Fruit fly (Drosophila melanogaster) whole organism, embryonic: ENCODE results near the gene CG7781.

ENCODE experiments used
- ATbp ChIP-seq: fragments of 200-800 bp; sonication (Bioruptor generic); optimal IDR thresholded peaks from 2 replicates; lab custom pipeline; 2017; ENCODE audit warnings: missing biosample characterization, mild to moderate bottlenecking, missing genetic modification characterization, missing genetic modification reagents
- BtbVII ChIP-seq: fragments of 200-800 bp; sonication (Bioruptor generic); optimal IDR thresholded peaks from 3 replicates; lab custom pipeline; 2017; ENCODE audit warnings: missing biosample characterization, mild to moderate bottlenecking, missing genetic modification characterization
- CG10147 ChIP-seq: fragments of 200-800 bp; sonication (Bioruptor generic); optimal IDR thresholded peaks from 2 replicates; lab custom pipeline; 2019; ENCODE audit warnings: missing biosample characterization, mild to moderate bottlenecking, missing genetic modification characterization, moderate library complexity
- CG12299 ChIP-seq: fragments of 200-800 bp; sonication (Bioruptor generic); optimal IDR thresholded peaks from 2 replicates; lab custom pipeline; 2018; ENCODE audit warnings: missing biosample characterization, mild to moderate bottlenecking, missing genetic modification characterization
- CG13287 ChIP-seq: fragments of 200-800 bp; sonication (Bioruptor generic); IDR thresholded peaks from 2 replicates; pipeline ENCODE4 v1.3.6; 2022; ENCODE audit warnings: missing biosample characterization, missing genetic modification characterization; ENCODE audit not compliant: partially characterized antibody
- CG16813 ChIP-seq: fragments of 200-800 bp; sonication (Bioruptor generic); IDR thresholded peaks from 3 replicates; pipeline ENCODE4 v1.3.6; 2022; ENCODE audit warnings: missing biosample characterization, missing genetic modification characterization; ENCODE audit not compliant: partially characterized antibody
- CG17186 ChIP-seq: fragments of 200-800 bp; sonication (Bioruptor generic); optimal IDR thresholded peaks from 3 replicates; lab custom pipeline; 2017; ENCODE audit warnings: missing biosample characterization, missing genetic modification reagents, missing genetic modification characterization
- CG17612 ChIP-seq: fragments of 200-800 bp; sonication (Bioruptor generic); IDR thresholded peaks from 2 replicates; pipeline ENCODE4 v1.3.6; 2022; ENCODE audit warnings: missing biosample characterization, missing genetic modification characterization
- CG18764 ChIP-seq: fragments of 200-800 bp; sonication (Bioruptor generic); optimal IDR thresholded peaks from 3 replicates; lab custom pipeline; 2016; ENCODE audit warnings: missing biosample characterization, missing genetic modification characterization
- CG42726 ChIP-seq: fragments of 200-800 bp; sonication (Bioruptor generic); IDR thresholded peaks from 2 replicates; pipeline ENCODE4 v1.3.6; 2022; ENCODE audit warnings: missing biosample characterization, missing genetic modification characterization; ENCODE audit not compliant: partially characterized antibody
- CG4360 ChIP-seq: fragments of 200-800 bp; sonication (Bioruptor generic); IDR thresholded peaks from 2 replicates; pipeline ENCODE4 v1.3.6; 2022; ENCODE audit warnings: missing biosample characterization, missing genetic modification characterization
- CG4617 ChIP-seq: fragments of 200-800 bp; sonication (Bioruptor generic); optimal IDR thresholded peaks from 3 replicates; lab custom pipeline; 2016; ENCODE audit warnings: missing biosample characterization, missing genetic modification characterization, borderline replicate concordance
- CG5245 ChIP-seq: fragments of 200-800 bp; sonication (Bioruptor generic); optimal IDR thresholded peaks from 3 replicates; lab custom pipeline; 2016; ENCODE audit warnings: missing biosample characterization, missing genetic modification characterization
- CG6175 ChIP-seq: fragments of 200-800 bp; sonication (Bioruptor generic); IDR thresholded peaks from 3 replicates; pipeline ENCODE4 v1.3.6; 2022; ENCODE audit warnings: missing biosample characterization, missing genetic modification characterization
- CG7271 ChIP-seq: fragments of 200-800 bp; sonication (Bioruptor generic); optimal IDR thresholded peaks from 2 replicates; lab custom pipeline; 2018; ENCODE audit warnings: missing biosample characterization, mild to moderate bottlenecking, missing genetic modification characterization, moderate library complexity
- CG7556 ChIP-seq: fragments of 200-800 bp; sonication (Bioruptor generic); optimal IDR thresholded peaks from 2 replicates; lab custom pipeline; 2017; ENCODE audit warnings: missing biosample characterization, mild to moderate bottlenecking, missing genetic modification characterization
- CG7745 ChIP-seq: fragments of 200-800 bp; sonication (Bioruptor generic); optimal IDR thresholded peaks from 2 replicates; lab custom pipeline; 2018; ENCODE audit warnings: missing biosample characterization, mild to moderate bottlenecking, missing genetic modification characterization, moderate library complexity
- CG7963 ChIP-seq: fragments of 200-800 bp; sonication (Bioruptor generic); IDR thresholded peaks from 3 replicates; pipeline ENCODE4 v1.3.6; 2022; ENCODE audit warnings: missing biosample characterization, missing genetic modification characterization; ENCODE audit not compliant: partially characterized antibody
- CG9797 ChIP-seq: fragments of 200-800 bp; sonication (Bioruptor generic); optimal IDR thresholded peaks from 3 replicates; lab custom pipeline; 2018; ENCODE audit warnings: missing biosample characterization, mild to moderate bottlenecking, missing genetic modification characterization
- CG9876 ChIP-seq: fragments of 200-800 bp; sonication (Bioruptor generic); optimal IDR thresholded peaks from 2 replicates; lab custom pipeline; 2016; ENCODE audit warnings: missing biosample characterization, missing genetic modification characterization
- CHES-1-like ChIP-seq: fragments of 200-800 bp; sonication (Bioruptor generic); optimal IDR thresholded peaks from 2 replicates; lab custom pipeline; 2016; ENCODE audit warnings: missing biosample characterization, missing genetic modification characterization
- D19B ChIP-seq: fragments of 200-800 bp; sonication (Bioruptor generic); optimal IDR thresholded peaks from 2 replicates; lab custom pipeline; 2017; ENCODE audit warnings: missing biosample characterization, mild to moderate bottlenecking, missing genetic modification characterization
- Doc2 ChIP-seq: fragments of 200-800 bp; sonication (Bioruptor generic); IDR thresholded peaks from 2 replicates; pipeline ENCODE4 v1.3.6; 2022; ENCODE audit warnings: missing biosample characterization, missing genetic modification characterization
- Hey ChIP-seq: fragments of 200-800 bp; sonication (Bioruptor generic); optimal IDR thresholded peaks from 3 replicates; lab custom pipeline; 2018; ENCODE audit warnings: missing biosample characterization, mild to moderate bottlenecking, missing genetic modification characterization
- Kr ChIP-seq: fragments of 200-800 bp; sonication (Bioruptor generic); optimal IDR thresholded peaks from 2 replicates; lab custom pipeline; 2017; ENCODE audit warnings: missing biosample characterization, mild to moderate bottlenecking, missing genetic modification characterization
- NC2α ChIP-seq: fragments of 200-800 bp; sonication (Bioruptor generic); optimal IDR thresholded peaks from 2 replicates; lab custom pipeline; 2016; ENCODE audit warnings: missing biosample characterization, missing genetic modification characterization
- Oaz ChIP-seq: fragments of 200-800 bp; sonication (Bioruptor generic); IDR thresholded peaks from 2 replicates; pipeline ENCODE4 v1.3.6; 2022; ENCODE audit warnings: missing biosample characterization, missing genetic modification characterization
- Six4 ChIP-seq: fragments of 200-800 bp; sonication (Bioruptor generic); optimal IDR thresholded peaks from 2 replicates; lab custom pipeline; 2016; ENCODE audit warnings: missing biosample characterization, missing genetic modification characterization
- Ssrp ChIP-seq: fragments of 200-800 bp; sonication (Bioruptor generic); optimal IDR thresholded peaks from 2 replicates; lab custom pipeline; 2018; ENCODE audit warnings: missing biosample characterization, mild to moderate bottlenecking, missing genetic modification characterization, moderate library complexity
- Vsx1 ChIP-seq: fragments of 200-800 bp; sonication (Bioruptor generic); optimal IDR thresholded peaks from 2 replicates; lab custom pipeline; 2017; ENCODE audit warnings: missing biosample characterization, mild to moderate bottlenecking, missing genetic modification characterization, missing genetic modification reagents
- Xrp1 ChIP-seq: fragments of 200-800 bp; sonication (Bioruptor generic); IDR thresholded peaks from 2 replicates; pipeline ENCODE4 v1.3.6; 2022; ENCODE audit warnings: missing biosample characterization, missing genetic modification characterization
- al ChIP-seq: fragments of 200-800 bp; sonication (Bioruptor generic); IDR thresholded peaks from 2 replicates; pipeline ENCODE4 v1.3.6; 2022; ENCODE audit warnings: missing biosample characterization, missing genetic modification characterization
- bab2 ChIP-seq: fragments of 200-800 bp; sonication (Bioruptor generic); optimal IDR thresholded peaks from 2 replicates; lab custom pipeline; 2016; ENCODE audit warnings: missing biosample characterization, missing genetic modification characterization
- cas ChIP-seq: fragments of 200-800 bp; sonication (Bioruptor generic); IDR thresholded peaks from 2 replicates; pipeline ENCODE4 v1.3.6; 2022; ENCODE audit warnings: missing biosample characterization, missing genetic modification characterization
- dan ChIP-seq: fragments of 200-800 bp; sonication (Bioruptor generic); IDR thresholded peaks from 2 replicates; pipeline ENCODE4 v1.3.6; 2022; ENCODE audit warnings: missing biosample characterization, missing genetic modification characterization
- dmrt11E ChIP-seq: fragments of 200-800 bp; sonication (Bioruptor generic); optimal IDR thresholded peaks from 3 replicates; lab custom pipeline; 2018; ENCODE audit warnings: missing biosample characterization, mild to moderate bottlenecking, missing genetic modification characterization, moderate library complexity
- exex ChIP-seq: fragments of 200-800 bp; sonication (Bioruptor generic); optimal IDR thresholded peaks from 4 replicates; lab custom pipeline; 2018; ENCODE audit warnings: missing biosample characterization, mild to moderate bottlenecking, missing genetic modification characterization, moderate library complexity
- gce ChIP-seq: fragments of 200-800 bp; sonication (Bioruptor generic); IDR thresholded peaks from 3 replicates; pipeline ENCODE4 v1.3.6; 2022; ENCODE audit warnings: missing biosample characterization, missing genetic modification characterization
- kah ChIP-seq: fragments of 200-800 bp; sonication (Bioruptor generic); optimal IDR thresholded peaks from 2 replicates; lab custom pipeline; 2018; ENCODE audit warnings: missing biosample characterization, mild to moderate bottlenecking, missing genetic modification characterization
- kni ChIP-seq: fragments of 200-800 bp; sonication (Bioruptor generic); optimal IDR thresholded peaks from 3 replicates; lab custom pipeline; 2017; ENCODE audit warnings: mild to moderate bottlenecking, missing biosample characterization, missing genetic modification reagents, missing genetic modification characterization
- onecut ChIP-seq: fragments of 200-800 bp; sonication (Bioruptor generic); IDR thresholded peaks from 2 replicates; pipeline ENCODE4 v1.3.6; 2022; ENCODE audit warnings: missing biosample characterization, missing genetic modification characterization
- pb ChIP-seq: fragments of 200-800 bp; sonication (Bioruptor generic); optimal IDR thresholded peaks from 3 replicates; lab custom pipeline; 2016; ENCODE audit warnings: missing biosample characterization, missing genetic modification characterization
- peb ChIP-seq: fragments of 200-800 bp; sonication (Bioruptor generic); IDR thresholded peaks from 2 replicates; pipeline ENCODE4 v1.3.6; 2022; ENCODE audit warnings: missing biosample characterization, missing genetic modification characterization
- phol ChIP-seq: fragments of 200-800 bp; sonication (Bioruptor generic); optimal IDR thresholded peaks from 3 replicates; lab custom pipeline; 2018; ENCODE audit warnings: missing biosample characterization, mild to moderate bottlenecking, missing genetic modification characterization, moderate library complexity
- scrt ChIP-seq: fragments of 200-800 bp; sonication (Bioruptor generic); optimal IDR thresholded peaks from 2 replicates; lab custom pipeline; 2018; ENCODE audit warnings: missing biosample characterization, mild to moderate bottlenecking, missing genetic modification characterization, moderate library complexity
- sens ChIP-seq: fragments of 200-800 bp; sonication (Bioruptor generic); peaks from one replicate; lab custom pipeline; 2016; ENCODE audit warnings: missing biosample characterization, missing genetic modification characterization
- shn ChIP-seq: fragments of 200-800 bp; sonication (Bioruptor generic); optimal IDR thresholded peaks from 3 replicates; lab custom pipeline; 2016; ENCODE audit warnings: missing biosample characterization, missing genetic modification characterization
- slbo ChIP-seq: fragments of 200-800 bp; sonication (Bioruptor generic); IDR thresholded peaks from 2 replicates; pipeline ENCODE4 v1.3.6; 2022; ENCODE audit warnings: missing biosample characterization, missing genetic modification characterization
- slou ChIP-seq: fragments of 200-800 bp; sonication (Bioruptor generic); optimal IDR thresholded peaks from 3 replicates; lab custom pipeline; 2016; ENCODE audit warnings: missing biosample characterization, missing genetic modification characterization
- tin ChIP-seq: fragments of 200-800 bp; sonication (Bioruptor generic); optimal IDR thresholded peaks from 3 replicates; lab custom pipeline; 2016; ENCODE audit warnings: missing biosample characterization, missing genetic modification characterization
- twi ChIP-seq: fragments of 200-800 bp; optimal IDR thresholded peaks from 2 replicates; lab custom pipeline; 2019; ENCODE audit warnings: missing biosample characterization, mild to moderate bottlenecking, missing genetic modification characterization, moderate library complexity

Gene CG7781

dm6 chr2L:8311091-8311490 lies 14.1 kb downstream of the CG7781 start, which contains the start of the genes CG7810 and CG7806 (continued):
- TF ChIP-seq CG7745 (tag; lab: Kevin White, UChicago): peak; percentile 39
- peak; percentile 36 for TF ChIP-seq CG9797
- TF ChIP-seq D19B: no peak
- TF ChIP-seq shn (GFP tag; lab: Kevin White, UChicago): peak; percentile 74
- TF ChIP-seq Hey (tag; lab: Kevin White, UChicago): no peak
- TF ChIP-seq Kr (GFP tag; lab: Kevin White, UChicago): no peak
- TF ChIP-seq CG12299 (tag; lab: Kevin White, UChicago): peak; percentile 89
- peak; percentile 89 for TF ChIP-seq phol (tag; lab: Kevin White, UChicago)
- TF ChIP-seq Ssrp (tag; lab: Kevin White, UChicago): peak; percentile 83
- peak; percentile 77; the same call in 2 of the 3 replicates for TF ChIP-seq gce (GFP tag; lab: Robert Waterston, UW)
- TF ChIP-seq sens (GFP tag; lab: Kevin White, UChicago): peak; percentile 99
- TF ChIP-seq CG4617: peak; percentile 84
- TF ChIP-seq twi (tag; lab: Kevin White, UChicago): peak; percentile 74
- peak; percentile 91 for TF ChIP-seq bab2
- TF ChIP-seq al (GFP tag; lab: Robert Waterston, UW): peak; percentile 83
- TF ChIP-seq CG13287 (GFP tag; lab: Robert Waterston, UW): peak; percentile 75
- TF ChIP-seq Oaz (GFP tag; lab: Robert Waterston, UW): peak; percentile 71
- TF ChIP-seq CG17612 (GFP tag; lab: Robert Waterston, UW): peak; percentile 42; the same call in 1 of the 2 replicates
- peak; percentile 52 for TF ChIP-seq slou (GFP tag; lab: Kevin White, UChicago)
- TF ChIP-seq CG9876: peak; percentile 46
- TF ChIP-seq CG17186 (GFP tag; lab: Kevin White, UChicago): peak; percentile 69
- peak; percentile 88 for TF ChIP-seq CG18764 (GFP tag; lab: Kevin White, UChicago)
- TF ChIP-seq dmrt11E: peak; percentile 89
- TF ChIP-seq exex (tag; lab: Kevin White, UChicago): peak; percentile 75
- TF ChIP-seq CG7963 (GFP tag; lab: Robert Waterston, UW): no peak
- peak; percentile 81 for TF ChIP-seq onecut (GFP tag; lab: Robert Waterston, UW)
- peak; percentile 80 for TF ChIP-seq CG5245 (GFP tag; lab: Kevin White, UChicago)
- TF ChIP-seq ATbp (GFP tag; lab: Kevin White, UChicago): no peak
- TF ChIP-seq Vsx1 (GFP tag; lab: Kevin White, UChicago): no peak
- TF ChIP-seq CG7556: peak; percentile 89
- TF ChIP-seq Xrp1: peak; percentile 94
- TF ChIP-seq CG16813 (GFP tag; lab: Robert Waterston, UW): no peak
- peak; percentile 75 for TF ChIP-seq scrt (GFP tag; lab: Kevin White, UChicago)
- no peak for TF ChIP-seq Doc2 (GFP tag; lab: Robert Waterston, UW)
- peak; percentile 67 for TF ChIP-seq kah (GFP tag; lab: Kevin White, UChicago)
- peak; percentile 81 for TF ChIP-seq NC2α
- TF ChIP-seq peb: peak; percentile 66
- TF ChIP-seq CHES-1-like: peak; percentile 94
- no peak for TF ChIP-seq dan
- peak; percentile 88 for TF ChIP-seq tin (GFP tag; lab: Kevin White, UChicago)
- TF ChIP-seq CG10147: peak; percentile 84
- peak; percentile 69 for TF ChIP-seq CG7271 (tag; lab: Kevin White, UChicago)
- TF ChIP-seq pb (GFP tag; lab: Kevin White, UChicago): peak; percentile 70
- peak; percentile 42 for TF ChIP-seq kni (GFP tag; lab: Kevin White, UChicago)
- no peak for TF ChIP-seq CG42726 (GFP tag; lab: Robert Waterston, UW)
- peak; percentile 86 for TF ChIP-seq BtbVII (GFP tag; lab: Kevin White, UChicago)
- peak; percentile 69; the same call in 1 of the 2 replicates for TF ChIP-seq cas (GFP tag; lab: Robert Waterston, UW)
- TF ChIP-seq slbo (GFP tag; lab: Robert Waterston, UW): peak; percentile 91
- TF ChIP-seq CG4360 (GFP tag; lab: Robert Waterston, UW): peak; percentile 62
- TF ChIP-seq Six4 (GFP tag; lab: Kevin White, UChicago): peak; percentile 82
- TF ChIP-seq CG6175 (GFP tag; lab: Robert Waterston, UW): no peak
